Fruit fly (Drosophila melanogaster): ENCODE results near the gene js.
A peak's percentile ranks its signal among the peaks of the same experiment; 100 is the strongest.

js gene

dm6 chr3R:16356863-16357215 lies 11.3 kb downstream of the js start, which contains the start of gene CG10311 (continued):
- no peak for TF ChIP-seq tx (GFP tag; optimal IDR thresholded peaks at IDR 0.05)
- TF ChIP-seq Adf1 (GFP tag; IDR thresholded peaks at IDR 0.05) = peak; percentile 53; the same call in 1 of the 2 replicates
- TF ChIP-seq CG15514 (GFP tag; optimal IDR thresholded peaks at IDR 0.05) = peak; percentile 28
- TF ChIP-seq Chrac-16 (GFP tag; optimal IDR thresholded peaks at IDR 0.05) = no peak
- no peak for TF ChIP-seq CG6254 (GFP tag; optimal IDR thresholded peaks at IDR 0.05)
- TF ChIP-seq CG14014 (GFP tag; IDR thresholded peaks at IDR 0.05) = no peak
- 0 out of 2 replicates have a peak, but pooled peaks have one; percentile 24 for TF ChIP-seq unc-4 (GFP tag; IDR thresholded peaks at IDR 0.05; ENCODE audit: partially characterized antibody)
- peak; percentile 55; the same call in 1 of the 2 replicates for TF ChIP-seq CG13287 (GFP tag; IDR thresholded peaks at IDR 0.05; ENCODE audit: partially characterized antibody)
- no peak for TF ChIP-seq repo (GFP tag; optimal IDR thresholded peaks at IDR 0.05)
- TF ChIP-seq lbe (GFP tag; optimal IDR thresholded peaks at IDR 0.05) = no peak
- TF ChIP-seq unpg (GFP tag; optimal IDR thresholded peaks at IDR 0.05) = no peak
- TF ChIP-seq Eip74EF (GFP tag; optimal IDR thresholded peaks at IDR 0.05) = no peak
- TF ChIP-seq Ssrp (tag; optimal IDR thresholded peaks at IDR 0.05) = no peak
- 0 out of 2 replicates have a peak, but pooled peaks have one; percentile 9 for TF ChIP-seq CG10321 (GFP tag; IDR thresholded peaks at IDR 0.05)
- TF ChIP-seq CG12659 (GFP tag; optimal IDR thresholded peaks at IDR 0.05) = no peak
- TF ChIP-seq TFAM (GFP tag; optimal IDR thresholded peaks at IDR 0.05) = no peak
- TF ChIP-seq gcm (GFP tag; optimal IDR thresholded peaks at IDR 0.05) = no peak
- no peak for TF ChIP-seq CG10565 (GFP tag; optimal IDR thresholded peaks at IDR 0.05)
- TF ChIP-seq dan (GFP tag; IDR thresholded peaks at IDR 0.05) = no peak
- no peak for TF ChIP-seq E2f2 (GFP tag; IDR thresholded peaks at IDR 0.05)
- TF ChIP-seq Hsf (GFP tag; optimal IDR thresholded peaks at IDR 0.05) = no peak
- no peak for TF ChIP-seq CG3995 (GFP tag; optimal IDR thresholded peaks at IDR 0.05)
- no peak for TF ChIP-seq Blimp-1 (GFP tag; optimal IDR thresholded peaks at IDR 0.05)
- TF ChIP-seq lab (GFP tag; optimal IDR thresholded peaks at IDR 0.05) = no peak
- no peak for TF ChIP-seq hkb (optimal IDR thresholded peaks at IDR 0.05)
- TF ChIP-seq hkb (GFP tag; IDR thresholded peaks at IDR 0.05) = no peak
- 0 out of 2 replicates have a peak, but pooled peaks have one; percentile 17 for TF ChIP-seq Bgb (GFP tag; IDR thresholded peaks at IDR 0.05; ENCODE audit: partially characterized antibody)
- TF ChIP-seq CG18619 (GFP tag; optimal IDR thresholded peaks at IDR 0.05) = no peak
- TF ChIP-seq Med (GFP tag) = peak; percentile 57
- no peak for TF ChIP-seq pum (GFP tag; optimal IDR thresholded peaks at IDR 0.05)
- peak; percentile 1 for TF ChIP-seq Meics (GFP tag; optimal IDR thresholded peaks at IDR 0.05)
- no peak for TF ChIP-seq h (optimal IDR thresholded peaks at IDR 0.05)
- TF ChIP-seq D19B (GFP tag; optimal IDR thresholded peaks at IDR 0.05) = no peak
- no peak for TF ChIP-seq CG13123 (GFP tag; optimal IDR thresholded peaks at IDR 0.05)
- TF ChIP-seq CG33213 (GFP tag; optimal IDR thresholded peaks at IDR 0.05) = no peak
- no peak for TF ChIP-seq YL-1 (GFP tag; optimal IDR thresholded peaks at IDR 0.05)
- TF ChIP-seq Tbp (GFP tag; optimal IDR thresholded peaks at IDR 0.05) = no peak
- TF ChIP-seq ftz-f1 (GFP tag; optimal IDR thresholded peaks at IDR 0.05) = peak; percentile 45
- TF ChIP-seq CG4360 (GFP tag; IDR thresholded peaks at IDR 0.05) = no peak
- TF ChIP-seq CG18599 (GFP tag; optimal IDR thresholded peaks at IDR 0.05) = no peak
- no peak for TF ChIP-seq Lpt (GFP tag; optimal IDR thresholded peaks at IDR 0.05)
- no peak for TF ChIP-seq fd96Cb (tag; optimal IDR thresholded peaks at IDR 0.05)
- TF ChIP-seq so (GFP tag; IDR thresholded peaks at IDR 0.05) = 0 out of 3 replicates have a peak, but pooled peaks have one; percentile 12
- TF ChIP-seq nmo (GFP tag; optimal IDR thresholded peaks at IDR 0.05) = no peak
- TF ChIP-seq mirr (GFP tag; optimal IDR thresholded peaks at IDR 0.05) = peak; percentile 8
- peak; percentile 71 for TF ChIP-seq CG10543 (GFP tag; optimal IDR thresholded peaks at IDR 0.05)
- no peak for TF ChIP-seq Asciz (GFP tag; optimal IDR thresholded peaks at IDR 0.05)
- peak; percentile 70; the same call in 1 of the 4 replicates for TF ChIP-seq chinmo (GFP tag; IDR thresholded peaks at IDR 0.05; ENCODE audit: partially characterized antibody)
- TF ChIP-seq kay (GFP tag; optimal IDR thresholded peaks at IDR 0.05) = no peak
- TF ChIP-seq Deaf1 (tag; optimal IDR thresholded peaks at IDR 0.05) = peak; percentile 58
- no peak for TF ChIP-seq sqz (GFP tag; optimal IDR thresholded peaks at IDR 0.05)
